Worm (Caenorhabditis elegans) whole organism, L1 larva: ENCODE data around the gene Y19D10B.8.

Source experiments
- lin-13 ChIP-seq: fragments of 150-350 bp; optimal IDR thresholded peaks from 2 replicates; lab custom pipeline; 2014; ENCODE audit warnings: missing biosample characterization, missing genetic modification reagents, missing genetic modification characterization
- skn-1 ChIP-seq: fragments of 150-350 bp; optimal IDR thresholded peaks from 2 replicates; lab custom pipeline; 2014; ENCODE audit warnings: missing biosample characterization, missing genetic modification characterization
- snpc-4 ChIP-seq: fragments of 150-350 bp; optimal IDR thresholded peaks from 2 replicates; lab custom pipeline; 2014; ENCODE audit warnings: missing biosample characterization, missing genetic modification characterization

ce11 chrV:2308246-2308645 is 7.4 kb upstream of the Y19D10B.8 start:
- TF ChIP-seq snpc-4 (tag; lab: Kevin White, UChicago): no peak
- TF ChIP-seq skn-1 (tag; lab: Kevin White, UChicago): no peak
- no peak for TF ChIP-seq lin-13
